Worm (Caenorhabditis elegans) whole organism, L1 larva: ENCODE measurements around the gene Y116A8B.1.

ENCODE experiments used
- C34B4.2 ChIP-seq: sonication (generic microtip); optimal IDR thresholded peaks from 2 replicates; lab custom pipeline; 2017; ENCODE audit warnings: mild to moderate bottlenecking, missing genetic modification characterization, missing compliant biosample characterization
- alr-1 ChIP-seq: fragments of 200-800 bp; sonication (Bioruptor generic); optimal IDR thresholded peaks from 2 replicates; lab custom pipeline; 2018; ENCODE audit warnings: borderline replicate concordance, mild to moderate bottlenecking, missing genetic modification characterization, missing compliant biosample characterization
- ceh-8 ChIP-seq: fragments of 200-800 bp; sonication (Bioruptor generic); optimal IDR thresholded peaks from 2 replicates; lab custom pipeline; 2018; ENCODE audit warnings: mild to moderate bottlenecking, missing genetic modification characterization, moderate library complexity, missing compliant biosample characterization
- ceh-82 ChIP-seq, 3 experiments: fragments of 150-350 bp in 1 of 3; sonication (generic microtip) in 2 of 3; optimal IDR thresholded peaks; 2 replicates each; lab custom pipeline; 2014 to 2017; ENCODE audit warnings: missing biosample characterization in 3 of 3, missing genetic modification characterization in 3 of 3
- ceh-88 ChIP-seq: fragments of 200-800 bp; sonication (Bioruptor generic); IDR thresholded peaks from 2 replicates; pipeline ENCODE4 v1.3.6; 2022; ENCODE audit warnings: missing genetic modification characterization, missing compliant biosample characterization
- ceh-90 ChIP-seq: sonication (generic microtip); optimal IDR thresholded peaks from 2 replicates; lab custom pipeline; 2016; ENCODE audit warnings: missing genetic modification characterization, missing compliant biosample characterization
- ces-1 ChIP-seq: fragments of 150-350 bp; optimal IDR thresholded peaks from 2 replicates; lab custom pipeline; 2014; ENCODE audit warnings: missing biosample characterization, missing genetic modification reagents, missing genetic modification characterization
- efl-1 ChIP-seq, 4 experiments: fragments of 150-350 bp; optimal IDR thresholded peaks in 3 of 4; peaks in 1 of 4; 1 replicate in 1 of 4; 2 replicates in 3 of 4; lab custom pipeline; 2014; ENCODE audit warnings: missing biosample characterization in 2 of 4, missing genetic modification characterization in 2 of 4, missing genetic modification reagents in 2 of 4
- efl-3 ChIP-seq: fragments of 200-800 bp; sonication (Bioruptor generic); optimal IDR thresholded peaks from 2 replicates; lab custom pipeline; 2018; ENCODE audit warnings: mild to moderate bottlenecking, missing genetic modification characterization, missing compliant biosample characterization
- egl-13 ChIP-seq: sonication (generic microtip); optimal IDR thresholded peaks from 2 replicates; lab custom pipeline; 2016; ENCODE audit warnings: missing genotype, missing genetic modification reagents, missing genetic modification characterization, missing compliant biosample characterization
- fkh-10 ChIP-seq: sonication (generic microtip); optimal IDR thresholded peaks from 2 replicates; lab custom pipeline; 2017; ENCODE audit warnings: missing biosample characterization, missing genetic modification reagents, missing genetic modification characterization
- fkh-4 ChIP-seq: sonication (generic microtip); optimal IDR thresholded peaks from 2 replicates; lab custom pipeline; 2016; ENCODE audit warnings: missing compliant biosample characterization, missing genetic modification characterization, borderline replicate concordance
- fos-1 ChIP-seq: fragments of 150-350 bp; optimal IDR thresholded peaks from 2 replicates; lab custom pipeline; 2014; ENCODE audit warnings: missing biosample characterization, missing genetic modification characterization
- hlh-17 ChIP-seq: fragments of 200-800 bp; sonication (Bioruptor generic); optimal IDR thresholded peaks from 2 replicates; lab custom pipeline; 2018; ENCODE audit warnings: missing genetic modification characterization, mild to moderate bottlenecking, missing compliant biosample characterization, moderate library complexity, borderline replicate concordance
- hlh-4 ChIP-seq: sonication (generic microtip); optimal IDR thresholded peaks from 2 replicates; lab custom pipeline; 2016; ENCODE audit warnings: mild to moderate bottlenecking, missing genetic modification characterization, missing compliant biosample characterization
- irx-1 ChIP-seq: sonication (generic microtip); optimal IDR thresholded peaks from 2 replicates; lab custom pipeline; 2016; ENCODE audit warnings: missing genetic modification characterization, missing compliant biosample characterization
- jun-1 ChIP-seq: fragments of 150-350 bp; optimal IDR thresholded peaks from 2 replicates; lab custom pipeline; 2014; ENCODE audit warnings: missing biosample characterization, missing genetic modification reagents, missing genetic modification characterization
- lin-13 ChIP-seq: fragments of 150-350 bp; optimal IDR thresholded peaks from 2 replicates; lab custom pipeline; 2014; ENCODE audit warnings: missing biosample characterization, missing genetic modification reagents, missing genetic modification characterization
- lin-39 ChIP-seq: fragments of 150-350 bp; optimal IDR thresholded peaks from 2 replicates; lab custom pipeline; 2014; ENCODE audit warnings: missing biosample characterization, missing genetic modification reagents, missing genetic modification characterization
- mep-1 ChIP-seq: fragments of 150-350 bp; optimal IDR thresholded peaks from 2 replicates; lab custom pipeline; 2014; ENCODE audit warnings: missing biosample characterization, missing genetic modification characterization
- nhr-12 ChIP-seq: sonication (generic microtip); optimal IDR thresholded peaks from 2 replicates; lab custom pipeline; 2017; ENCODE audit warnings: missing biosample characterization, missing genetic modification characterization
- nhr-20 ChIP-seq: sonication (generic microtip); optimal IDR thresholded peaks from 2 replicates; lab custom pipeline; 2016; ENCODE audit warnings: mild to moderate bottlenecking, missing genetic modification characterization, missing compliant biosample characterization
- nhr-28 ChIP-seq: fragments of 150-350 bp; optimal IDR thresholded peaks from 2 replicates; lab custom pipeline; 2014; ENCODE audit warnings: missing biosample characterization, missing genetic modification characterization
- nhr-77 ChIP-seq: fragments of 150-350 bp; optimal IDR thresholded peaks from 2 replicates; lab custom pipeline; 2014; ENCODE audit warnings: missing biosample characterization, missing genetic modification characterization
- nhr-85 ChIP-seq: sonication (generic microtip); peaks from one replicate; lab custom pipeline; 2016; ENCODE audit warnings: missing genetic modification characterization, inconsistent platforms, missing compliant biosample characterization
- pag-3 ChIP-seq: sonication (generic microtip); optimal IDR thresholded peaks from 2 replicates; lab custom pipeline; 2017; ENCODE audit warnings: missing genetic modification characterization, mild to moderate bottlenecking, missing compliant biosample characterization, antibody characterized with exemption, borderline replicate concordance; ENCODE audit not compliant: insufficient read depth
- skn-1 ChIP-seq: fragments of 150-350 bp; optimal IDR thresholded peaks from 2 replicates; lab custom pipeline; 2014; ENCODE audit warnings: missing biosample characterization, missing genetic modification characterization
- snu-23 ChIP-seq: sonication (generic microtip); optimal IDR thresholded peaks from 2 replicates; lab custom pipeline; 2016; ENCODE audit warnings: missing genetic modification characterization, missing compliant biosample characterization
- sptf-1 ChIP-seq: fragments of 150-350 bp; optimal IDR thresholded peaks from 2 replicates; lab custom pipeline; 2014; ENCODE audit warnings: missing biosample characterization, missing genetic modification characterization
- unc-130 ChIP-seq: fragments of 150-350 bp; optimal IDR thresholded peaks from 2 replicates; lab custom pipeline; 2017; ENCODE audit warnings: missing biosample characterization, missing genetic modification characterization, inconsistent platforms
- unc-86 ChIP-seq: sonication (generic microtip); optimal IDR thresholded peaks from 2 replicates; lab custom pipeline; 2016; ENCODE audit warnings: missing genetic modification characterization, missing compliant biosample characterization
- unc-98 ChIP-seq: fragments of 200-800 bp; sonication (Bioruptor generic); IDR thresholded peaks from 2 replicates; pipeline ENCODE4 v1.3.6; 2022; ENCODE audit warnings: missing genetic modification characterization, missing compliant biosample characterization
- vab-15 ChIP-seq: sonication (generic microtip); optimal IDR thresholded peaks from 2 replicates; lab custom pipeline; 2017; ENCODE audit warnings: missing genotype, mild to moderate bottlenecking, missing genetic modification characterization, missing compliant biosample characterization
- zag-1 ChIP-seq: fragments of 150-350 bp; optimal IDR thresholded peaks from 2 replicates; lab custom pipeline; 2014; ENCODE audit warnings: missing biosample characterization, missing genetic modification characterization

The Y116A8B.1 gene

DNA sequence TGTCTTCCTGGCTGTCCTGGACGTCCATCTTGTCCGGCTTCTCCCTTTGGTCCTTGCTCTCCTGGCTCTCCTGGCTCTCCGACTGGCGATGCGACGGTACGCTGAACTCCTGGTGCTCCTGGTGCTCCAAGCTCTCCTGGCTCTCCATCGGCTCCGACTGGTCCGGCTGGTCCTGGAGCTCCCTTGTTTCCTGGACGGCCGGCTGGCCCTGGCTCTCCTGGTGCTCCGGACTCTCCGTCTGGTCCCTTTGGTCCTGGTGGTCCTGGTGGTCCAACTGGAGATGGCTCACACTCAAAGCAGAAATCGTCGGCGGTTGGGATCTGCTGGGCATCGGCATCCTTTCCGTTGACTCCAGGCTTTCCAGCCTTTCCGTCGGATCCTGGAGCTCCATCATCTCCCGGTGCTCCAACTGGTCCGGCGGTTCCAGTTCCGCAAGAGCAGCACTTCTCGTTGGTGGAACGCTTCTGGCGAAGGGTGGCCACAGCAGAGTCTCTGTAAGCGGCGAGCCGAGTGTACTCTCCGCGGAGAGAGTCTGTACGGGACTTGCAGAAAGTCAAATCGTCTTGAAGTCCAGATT lies 33.0 kb upstream of the Y116A8B.1 start:
- TF ChIP-seq ces-1 (no peak), ceh-82 (tag; optimal IDR thresholded peaks at IDR 0.05; lab: Kevin White, UChicago) (no peak), ceh-8 (peak; percentile 43)

- TF ChIP-seq ceh-8, result no peak
- TF ChIP-seq C34B4.2, result no peak
- no peak for TF ChIP-seq fkh-10 (GFP tag; lab: Kevin White, UChicago)
- no peak for TF ChIP-seq nhr-28 (tag; lab: Kevin White, UChicago)
- TF ChIP-seq skn-1 (tag; lab: Kevin White, UChicago), result no peak
- no peak for TF ChIP-seq efl-3 (GFP tag; lab: Kevin White, UChicago)
- no peak for TF ChIP-seq lin-13 (GFP tag; lab: Kevin White, UChicago)
- no peak for TF ChIP-seq snu-23 (GFP tag; lab: Kevin White, UChicago)
- TF ChIP-seq ceh-88 (GFP tag; lab: Robert Waterston, UW), result no peak
- no peak for TF ChIP-seq mep-1 (tag; lab: Kevin White, UChicago)
- no peak for TF ChIP-seq nhr-20
- TF ChIP-seq nhr-77 (tag; lab: Kevin White, UChicago), result no peak
- TF ChIP-seq irx-1, result no peak
- TF ChIP-seq vab-15 (tag; lab: Kevin White, UChicago), result no peak
These were observed 32.5 kb upstream of the Y116A8B.1 start, which contains the start of gene col-138 for ce11 chrIV:17183629-17184028. Gene col-138 (minus strand): TSS chrIV:17183729.

DNA sequence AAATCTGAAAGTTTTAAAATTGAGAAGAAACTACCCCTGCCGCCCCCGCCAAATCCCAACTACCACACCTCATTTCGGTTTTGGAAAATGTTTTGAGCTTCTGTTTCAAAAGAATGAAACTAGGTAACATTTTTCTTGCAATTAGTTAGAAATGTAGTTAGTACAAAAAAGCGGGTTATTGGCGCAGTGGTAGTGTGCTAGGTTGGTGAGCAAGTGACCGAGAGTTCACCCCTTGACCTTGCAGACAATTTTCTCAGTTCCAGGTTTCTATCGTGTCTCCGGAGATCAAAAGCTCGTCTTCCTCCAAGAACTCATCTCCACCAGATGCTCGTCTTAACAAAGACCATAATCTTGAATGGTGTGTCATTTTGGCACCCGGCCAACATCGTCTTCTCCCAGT lies 27.0 kb upstream of the Y116A8B.1 start:
- TF ChIP-seq C34B4.2, result no peak
- no peak for TF ChIP-seq hlh-17 (GFP tag; lab: Kevin White, UChicago)
- TF ChIP-seq alr-1 (tag; lab: Kevin White, UChicago), result no peak
- TF ChIP-seq unc-130, result no peak
- TF ChIP-seq hlh-4, result no peak
- TF ChIP-seq nhr-12 (tag; lab: Kevin White, UChicago), result no peak

ce11 chrIV:17191791-17192190 lies 24.4 kb upstream of the Y116A8B.1 start, which contains the start of gene flp-17:
Gene flp-17 (minus strand): TSS chrIV:17191891.
- TF ChIP-seq ceh-82 (tag; optimal IDR thresholded peaks at IDR 0.05; lab: Kevin White, UChicago) (no peak), fkh-10 (GFP tag; lab: Kevin White, UChicago) (no peak), ceh-90 (tag; lab: Kevin White, UChicago) (no peak), lin-39 (tag; lab: Kevin White, UChicago) (no peak), zag-1 (tag; lab: Kevin White, UChicago) (no peak), unc-98 (GFP tag; lab: Robert Waterston, UW) (no peak), egl-13 (tag; lab: Kevin White, UChicago) (peak; percentile 50)
- TF ChIP-seq, all 84 proteins: peak for 1

DNA sequence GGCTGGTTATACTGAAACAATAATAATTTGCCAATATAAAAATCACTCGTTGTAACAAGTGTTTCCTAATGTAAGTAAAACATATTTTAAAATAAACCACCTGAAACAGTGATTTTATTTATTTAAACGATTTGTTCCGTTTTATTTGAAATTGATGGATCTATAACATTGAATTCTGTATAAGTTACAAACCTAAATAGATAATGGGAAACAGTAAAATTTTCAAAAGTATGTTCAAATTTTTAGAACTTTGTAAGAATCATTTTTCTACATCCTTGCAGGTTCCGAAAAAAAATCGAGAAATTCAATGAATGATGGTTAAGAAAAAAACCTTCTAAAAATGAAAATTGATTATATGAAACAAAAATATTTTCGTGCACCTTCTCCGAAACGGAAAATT lies 22.7 kb upstream of the Y116A8B.1 start:
- no peak for TF ChIP-seq jun-1 (tag; lab: Kevin White, UChicago)
- TF ChIP-seq fkh-4 (tag; lab: Kevin White, UChicago), result no peak
- no peak for TF ChIP-seq C34B4.2
- no peak for TF ChIP-seq pag-3 (tag; lab: Kevin White, UChicago)
- TF ChIP-seq unc-86 (tag; lab: Kevin White, UChicago), result no peak

- TF ChIP-seq sptf-1 (tag; lab: Kevin White, UChicago), result no peak
- no peak for TF ChIP-seq fos-1 (tag; lab: Kevin White, UChicago)
- no peak for TF ChIP-seq vab-15 (tag; lab: Kevin White, UChicago)
- TF ChIP-seq nhr-85 (tag; lab: Kevin White, UChicago), result no peak
- no peak for TF ChIP-seq efl-1 (optimal IDR thresholded peaks at IDR 0.05; lab: Kevin White, UChicago)
- TF ChIP-seq efl-1 (GFP tag; optimal IDR thresholded peaks at IDR 0.05 in 1 of 2; lab: Kevin White, UChicago), result peak in 1 of 2 experiments; percentile 71
These were observed 16.4 kb upstream of the Y116A8B.1 start for ce11 chrIV:17199706-17200105.
